Worm (Caenorhabditis elegans) whole organism, L4/young adult: ENCODE data around the gene fbxa-155.

Experiments
- W03F9.2 ChIP-seq: fragments of 150-350 bp; optimal IDR thresholded peaks from 2 replicates; lab custom pipeline; 2014; ENCODE audit warnings: missing biosample characterization, missing genetic modification characterization
- dao-5 ChIP-seq: sonication (generic microtip); optimal IDR thresholded peaks from 2 replicates; lab custom pipeline; 2016; ENCODE audit warnings: missing genotype, missing genetic modification characterization, moderate library complexity, missing compliant biosample characterization
- him-1 ChIP-seq: sonication (generic microtip); optimal IDR thresholded peaks from 2 replicates; lab custom pipeline; 2016; ENCODE audit warnings: missing genotype, missing genetic modification reagents, missing genetic modification characterization, missing compliant biosample characterization

DNA sequence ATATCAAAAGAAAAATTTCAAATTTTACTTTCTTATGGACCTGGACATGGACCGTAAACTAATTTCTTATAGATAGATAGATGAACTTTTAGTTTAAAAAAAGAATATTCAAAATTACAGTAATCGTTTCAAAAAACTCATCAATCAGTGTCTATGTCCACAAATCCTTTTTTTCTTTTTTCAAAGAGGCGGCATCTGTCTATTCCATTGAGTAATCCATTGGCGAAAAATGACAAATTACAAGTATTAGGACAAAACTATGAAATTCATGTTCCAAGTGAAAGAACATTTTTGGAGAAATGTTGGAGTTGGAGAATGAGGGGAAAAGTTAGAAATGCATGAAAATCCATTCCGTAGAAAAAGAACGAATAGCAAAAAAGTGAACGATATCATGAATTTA lies 24.5 kb downstream of the fbxa-155 start:
- TF ChIP-seq dao-5 (tag; lab: Kevin White, UChicago) (no peak), him-1 (tag; lab: Kevin White, UChicago) (no peak), W03F9.2 (tag; lab: Kevin White, UChicago) (no peak)
